Worm (Caenorhabditis elegans) whole organism, L4 larva: ENCODE data around the gene ccd-5.

ENCODE experiments used
- F44E2.7 ChIP-seq: fragments of 200-800 bp; sonication (Bioruptor generic); IDR thresholded peaks from 2 replicates; pipeline ENCODE4 v2.1.2; 2022; ENCODE audit warnings: missing genetic modification characterization, missing compliant biosample characterization
- T20F7.1 ChIP-seq: fragments of 200-800 bp; sonication (Bioruptor generic); optimal IDR thresholded peaks from 2 replicates; lab custom pipeline; 2018; ENCODE audit warnings: mild to moderate bottlenecking, missing genetic modification characterization, missing compliant biosample characterization
- T26A8.4 ChIP-seq: fragments of 200-800 bp; sonication (Bioruptor generic); IDR thresholded peaks from 2 replicates; pipeline ENCODE4 v1.3.6; 2022; ENCODE audit warnings: missing genetic modification characterization, missing compliant biosample characterization
- ZK546.5 ChIP-seq, 2 experiments: sonication (generic microtip); optimal IDR thresholded peaks; 2 replicates each; lab custom pipeline; 2017; ENCODE audit warnings: missing biosample characterization in 2 of 2, missing genetic modification characterization in 2 of 2
- aha-1 ChIP-seq: fragments of 150-350 bp; peaks from one replicate; lab custom pipeline; 2014; ENCODE audit warnings: missing biosample characterization, missing genetic modification characterization
- arid-1 ChIP-seq: fragments of 200-800 bp; sonication (Bioruptor generic); conservative IDR thresholded peaks from 2 replicates; pipeline ENCODE4 v1.3.6; 2022; ENCODE audit warnings: missing genetic modification reagents, missing genetic modification characterization, missing compliant biosample characterization
- cey-2 ChIP-seq: sonication (generic microtip); optimal IDR thresholded peaks from 3 replicates; lab custom pipeline; 2017; ENCODE audit warnings: missing genetic modification characterization, mild to moderate bottlenecking, missing compliant biosample characterization, antibody characterized with exemption, borderline replicate concordance; ENCODE audit not compliant: insufficient read depth
- ctbp-1 ChIP-seq: fragments of 200-800 bp; sonication (Bioruptor generic); IDR thresholded peaks from 2 replicates; pipeline ENCODE4 v1.3.6; 2022; ENCODE audit warnings: missing genetic modification reagents, missing genetic modification characterization, missing compliant biosample characterization
- daf-12 ChIP-seq: fragments of 150-350 bp; optimal IDR thresholded peaks from 2 replicates; lab custom pipeline; 2014; ENCODE audit warnings: missing biosample characterization, missing genetic modification reagents, missing genetic modification characterization
- daf-16 ChIP-seq, 3 experiments: sonication (generic microtip); optimal IDR thresholded peaks; 2 replicates each; lab custom pipeline; 2016 to 2017; ENCODE audit warnings: missing genetic modification characterization in 3 of 3, missing genetic modification reagents in 3 of 3, mild to moderate bottlenecking in 2 of 3, missing compliant biosample characterization in 2 of 3, missing biosample characterization in 1 of 3, moderate library complexity in 1 of 3
- dmd-6 ChIP-seq: fragments of 200-800 bp; sonication (Bioruptor generic); IDR thresholded peaks from 2 replicates; pipeline ENCODE4 v1.3.6; 2022; ENCODE audit warnings: missing genetic modification reagents, missing genetic modification characterization, missing compliant biosample characterization
- dve-1 ChIP-seq: sonication (generic microtip); optimal IDR thresholded peaks from 2 replicates; lab custom pipeline; 2017; ENCODE audit warnings: antibody characterized with exemption, mild to moderate bottlenecking, missing genetic modification characterization, missing compliant biosample characterization; ENCODE audit not compliant: insufficient read depth
- egl-43 ChIP-seq: fragments of 200-800 bp; sonication (Bioruptor generic); IDR thresholded peaks from 2 replicates; pipeline ENCODE4 v1.3.6; 2022; ENCODE audit warnings: missing genetic modification reagents, missing genetic modification characterization, missing compliant biosample characterization
- gei-8 ChIP-seq: fragments of 200-800 bp; sonication (Bioruptor generic); optimal IDR thresholded peaks from 2 replicates; lab custom pipeline; 2018; ENCODE audit warnings: mild to moderate bottlenecking, missing genetic modification characterization, missing compliant biosample characterization
- hlh-11 ChIP-seq: fragments of 200-800 bp; sonication (Bioruptor generic); optimal IDR thresholded peaks from 2 replicates; lab custom pipeline; 2018; ENCODE audit warnings: mild to moderate bottlenecking, missing genetic modification characterization, missing compliant biosample characterization
- hlh-30 ChIP-seq: sonication (generic microtip); optimal IDR thresholded peaks from 2 replicates; lab custom pipeline; 2017; ENCODE audit warnings: antibody characterized with exemption, mild to moderate bottlenecking, missing genetic modification characterization, missing compliant biosample characterization; ENCODE audit not compliant: insufficient read depth
- lin-13 ChIP-seq: fragments of 150-350 bp; optimal IDR thresholded peaks from 2 replicates; lab custom pipeline; 2014; ENCODE audit warnings: missing biosample characterization, missing genetic modification reagents, missing genetic modification characterization
- lir-3 ChIP-seq: sonication (generic microtip); optimal IDR thresholded peaks from 2 replicates; lab custom pipeline; 2016; ENCODE audit warnings: mild to moderate bottlenecking, missing genetic modification characterization, missing compliant biosample characterization
- mep-1 ChIP-seq: fragments of 150-350 bp; sonication (generic microtip); optimal IDR thresholded peaks from 3 replicates; lab custom pipeline; 2014; ENCODE audit warnings: missing biosample characterization, missing genetic modification characterization
- mes-2 ChIP-seq: sonication (generic microtip); optimal IDR thresholded peaks from 2 replicates; lab custom pipeline; 2016; ENCODE audit warnings: missing genotype, mild to moderate bottlenecking, missing genetic modification characterization, missing compliant biosample characterization; ENCODE audit not compliant: poor library complexity, severe bottlenecking
- mxl-2 ChIP-seq: fragments of 200-800 bp; sonication (Bioruptor generic); conservative IDR thresholded peaks from 2 replicates; pipeline ENCODE4 v1.3.6; 2022; ENCODE audit warnings: missing genetic modification reagents, missing genetic modification characterization, missing compliant biosample characterization
- mxl-3 ChIP-seq: fragments of 200-800 bp; sonication (Bioruptor generic); optimal IDR thresholded peaks from 2 replicates; lab custom pipeline; 2018; ENCODE audit warnings: mild to moderate bottlenecking, missing genetic modification characterization, missing compliant biosample characterization
- nhr-102 ChIP-seq: sonication (generic microtip); optimal IDR thresholded peaks from 2 replicates; lab custom pipeline; 2016; ENCODE audit warnings: mild to moderate bottlenecking, missing genetic modification characterization, moderate library complexity, missing compliant biosample characterization
- nhr-11 ChIP-seq: fragments of 150-350 bp; optimal IDR thresholded peaks from 2 replicates; lab custom pipeline; 2014; ENCODE audit warnings: missing biosample characterization, missing genetic modification characterization
- nhr-28 ChIP-seq: fragments of 150-350 bp; optimal IDR thresholded peaks from 2 replicates; lab custom pipeline; 2014; ENCODE audit warnings: missing biosample characterization, missing genetic modification characterization
- nhr-41 ChIP-seq: fragments of 200-800 bp; sonication (Bioruptor generic); IDR thresholded peaks from 2 replicates; pipeline ENCODE4 v1.3.6; 2022; ENCODE audit warnings: missing genetic modification reagents, missing genetic modification characterization, missing compliant biosample characterization
- nhr-42 ChIP-seq: fragments of 200-800 bp; sonication (Bioruptor generic); IDR thresholded peaks from 2 replicates; pipeline ENCODE4 v1.3.6; 2022; ENCODE audit warnings: missing genetic modification characterization, missing compliant biosample characterization
- nhr-48 ChIP-seq: sonication (generic microtip); optimal IDR thresholded peaks from 2 replicates; lab custom pipeline; 2016; ENCODE audit warnings: mild to moderate bottlenecking, missing genetic modification characterization, missing compliant biosample characterization
- nhr-77 ChIP-seq: fragments of 150-350 bp; optimal IDR thresholded peaks from 2 replicates; lab custom pipeline; 2014; ENCODE audit warnings: missing biosample characterization, missing genetic modification characterization
- php-3 ChIP-seq: fragments of 200-800 bp; sonication (Bioruptor generic); IDR thresholded peaks from 2 replicates; pipeline ENCODE4 v1.3.6; 2022; ENCODE audit warnings: missing genetic modification reagents, missing genetic modification characterization, missing compliant biosample characterization
- pqm-1 ChIP-seq: sonication (generic microtip); optimal IDR thresholded peaks from 2 replicates; lab custom pipeline; 2017; ENCODE audit warnings: missing biosample characterization, missing genetic modification characterization
- saeg-2 ChIP-seq: fragments of 200-800 bp; sonication (Bioruptor generic); IDR thresholded peaks from 2 replicates; pipeline ENCODE4 v1.3.6; 2022; ENCODE audit warnings: missing genetic modification reagents, missing genetic modification characterization, missing compliant biosample characterization
- sdz-12 ChIP-seq: fragments of 200-800 bp; sonication (Bioruptor generic); optimal IDR thresholded peaks from 2 replicates; lab custom pipeline; 2018; ENCODE audit warnings: mild to moderate bottlenecking, missing genetic modification characterization, missing compliant biosample characterization
- skn-1 ChIP-seq: fragments of 150-350 bp; optimal IDR thresholded peaks from 2 replicates; lab custom pipeline; 2014; ENCODE audit warnings: missing biosample characterization, missing genetic modification characterization
- zfp-2 ChIP-seq: sonication (generic microtip); optimal IDR thresholded peaks from 2 replicates; lab custom pipeline; 2016; ENCODE audit warnings: mild to moderate bottlenecking, missing genetic modification characterization, missing compliant biosample characterization
- zfp-3 ChIP-seq: fragments of 200-800 bp; sonication (Bioruptor generic); conservative IDR thresholded peaks from 2 replicates; pipeline ENCODE4 v1.3.6; 2022; ENCODE audit warnings: missing genetic modification reagents, missing genetic modification characterization, missing compliant biosample characterization
- zip-11 ChIP-seq: fragments of 200-800 bp; sonication (Bioruptor generic); IDR thresholded peaks from 2 replicates; pipeline ENCODE4 v1.3.6; 2022; ENCODE audit warnings: missing genetic modification characterization, missing compliant biosample characterization
- zip-2 ChIP-seq: fragments of 150-350 bp; optimal IDR thresholded peaks from 2 replicates; lab custom pipeline; 2014; ENCODE audit warnings: missing biosample characterization, missing genetic modification characterization

The ccd-5 gene

ce11 chrX:2549322-2549721 lies 23.1 kb downstream of the ccd-5 start (continued):
- TF ChIP-seq nhr-48 (tag; lab: Kevin White, UChicago) = peak; percentile 59
- peak; percentile 57 for TF ChIP-seq zip-2 (tag; lab: Kevin White, UChicago)
- TF ChIP-seq gei-8 = peak; percentile 75
- TF ChIP-seq T26A8.4 = peak; percentile 80
- no peak for TF ChIP-seq saeg-2 (GFP tag; lab: Robert Waterston, UW)
- TF ChIP-seq F44E2.7 (GFP tag; lab: Robert Waterston, UW) = peak; percentile 84; the same call in 1 of the 2 replicates
- peak; percentile 88 for TF ChIP-seq nhr-41 (GFP tag; lab: Robert Waterston, UW)
- TF ChIP-seq aha-1 (tag; lab: Kevin White, UChicago) = peak; percentile 92
- TF ChIP-seq nhr-11 (tag; lab: Kevin White, UChicago) = peak; percentile 75
- 0 out of 2 replicates have a peak, but pooled peaks have one; percentile 30 for TF ChIP-seq mxl-2 (GFP tag; lab: Robert Waterston, UW)

ce11 chrX:2548884-2549283 lies 23.6 kb downstream of the ccd-5 start, which contains the start of gene smvt-1:
smvt-1 (minus strand) TSS chrX:2548984.
- TF ChIP-seq zip-11 (no peak), T20F7.1 (GFP tag; lab: Kevin White, UChicago) (no peak), zfp-3 (GFP tag; lab: Robert Waterston, UW) (no peak), lir-3 (tag; lab: Kevin White, UChicago) (no peak), zip-2 (tag; lab: Kevin White, UChicago) (no peak), cey-2 (tag; lab: Kevin White, UChicago) (no peak), daf-12 (tag; lab: Kevin White, UChicago) (no peak), zfp-2 (no peak)

- TF ChIP-seq pqm-1 = peak; percentile 70
- TF ChIP-seq aha-1 (tag; lab: Kevin White, UChicago) = no peak
- TF ChIP-seq mxl-3 (GFP tag; lab: Kevin White, UChicago) = peak; percentile 7
- TF ChIP-seq nhr-77 (tag; lab: Kevin White, UChicago) = peak; percentile 4
- TF ChIP-seq dmd-6 (GFP tag; lab: Robert Waterston, UW) = peak; percentile 64
- peak; percentile 43 for TF ChIP-seq hlh-11 (tag; lab: Kevin White, UChicago)
- no peak for TF ChIP-seq sdz-12 (GFP tag; lab: Kevin White, UChicago)
- no peak for TF ChIP-seq nhr-42 (GFP tag; lab: Robert Waterston, UW)
- TF ChIP-seq daf-16 (GFP tag; optimal IDR thresholded peaks at IDR 0.05; lab: Kevin White, UChicago) = no peak
- peak; percentile 72 for TF ChIP-seq daf-16 (tag; optimal IDR thresholded peaks at IDR 0.05; lab: Kevin White, UChicago)
- no peak for TF ChIP-seq nhr-102 (tag; lab: Kevin White, UChicago)
- peak; percentile 83 for TF ChIP-seq php-3
- TF ChIP-seq dve-1 (tag; lab: Kevin White, UChicago) = peak; percentile 49
- TF ChIP-seq nhr-28 (tag; lab: Kevin White, UChicago) = peak; percentile 59
- TF ChIP-seq hlh-30 = peak; percentile 22
- TF ChIP-seq mes-2 (tag; lab: Kevin White, UChicago) = peak; percentile 1
- TF ChIP-seq lin-13 (GFP tag; lab: Kevin White, UChicago) = no peak
Observed at ce11 chrX:2544645-2545044, 27.8 kb downstream of the ccd-5 start.

- TF ChIP-seq mep-1 (peak; percentile 21), ZK546.5 (tag; optimal IDR thresholded peaks at IDR 0.05; lab: Kevin White, UChicago) (no peak), daf-16 (GFP tag; optimal IDR thresholded peaks at IDR 0.05; lab: Kevin White, UChicago) (no peak), daf-16 (tag; optimal IDR thresholded peaks at IDR 0.05; lab: Kevin White, UChicago) (peak; percentile 86), hlh-11 (tag; lab: Kevin White, UChicago) (peak; percentile 59), arid-1 (GFP tag; lab: Robert Waterston, UW) (0 out of 2 replicates have a peak, but pooled peaks have one; percentile 40), hlh-30 (peak; percentile 34), dmd-6 (GFP tag; lab: Robert Waterston, UW) (peak; percentile 56), egl-43 (GFP tag; lab: Robert Waterston, UW) (0 out of 2 replicates have a peak, but pooled peaks have one; percentile 36), nhr-28 (tag; lab: Kevin White, UChicago) (peak; percentile 59), ctbp-1 (GFP tag; lab: Robert Waterston, UW) (no peak), skn-1 (no peak), F44E2.7 (GFP tag; lab: Robert Waterston, UW) (no peak)
Observed at ce11 chrX:2543353-2543752, 29.1 kb downstream of the ccd-5 start.
